Fruit fly (Drosophila melanogaster): ENCODE measurements around the gene Atx-1.

DNA sequence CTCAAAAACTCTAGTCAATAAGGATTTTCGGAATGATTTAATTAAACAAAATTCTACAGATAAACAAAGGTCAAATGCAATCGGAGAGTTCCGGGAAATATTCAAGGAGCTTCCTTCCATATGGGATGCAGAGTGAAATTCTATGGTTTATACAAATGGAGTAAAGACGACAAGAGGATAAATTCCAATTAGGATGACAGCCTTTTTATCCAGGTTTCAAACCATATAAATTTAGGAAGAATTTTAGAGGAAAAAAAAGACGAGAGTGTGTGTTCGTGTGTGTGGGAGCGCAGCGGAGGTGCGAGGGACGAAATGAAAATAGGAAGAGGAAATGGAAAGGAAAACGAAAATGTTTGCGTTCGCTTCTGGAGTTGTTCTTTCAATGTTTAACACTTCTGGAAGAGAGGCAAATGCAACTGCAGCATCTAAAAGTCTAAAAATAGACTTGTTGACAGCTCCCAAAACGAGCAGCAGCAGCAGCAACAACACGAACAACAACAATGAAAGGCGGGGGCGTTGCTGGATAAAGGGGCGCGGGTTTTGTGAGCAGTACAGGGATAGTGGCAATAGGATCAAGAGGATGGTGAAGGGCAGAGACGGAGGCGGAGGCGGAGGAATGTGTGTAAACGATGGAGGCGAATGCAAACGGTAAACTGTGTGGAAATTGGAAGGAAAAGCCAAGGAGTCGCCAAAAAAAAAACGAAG, 20.5 kb upstream of the Atx-1 start:
- TF ChIP-seq bab1 (GFP tag; optimal IDR thresholded peaks at IDR 0.05) (no peak), cnc (optimal IDR thresholded peaks at IDR 0.05) (no peak), CG14711 (tag; optimal IDR thresholded peaks at IDR 0.05) (no peak), CG7045 (GFP tag; optimal IDR thresholded peaks at IDR 0.05) (no peak), CG1620 (GFP tag; optimal IDR thresholded peaks at IDR 0.05) (no peak)

All from whole organism, adult.